Fruit fly (Drosophila melanogaster): Measurements from ENCODE around the gene Cyp6d5.

Gene Cyp6d5

DNA sequence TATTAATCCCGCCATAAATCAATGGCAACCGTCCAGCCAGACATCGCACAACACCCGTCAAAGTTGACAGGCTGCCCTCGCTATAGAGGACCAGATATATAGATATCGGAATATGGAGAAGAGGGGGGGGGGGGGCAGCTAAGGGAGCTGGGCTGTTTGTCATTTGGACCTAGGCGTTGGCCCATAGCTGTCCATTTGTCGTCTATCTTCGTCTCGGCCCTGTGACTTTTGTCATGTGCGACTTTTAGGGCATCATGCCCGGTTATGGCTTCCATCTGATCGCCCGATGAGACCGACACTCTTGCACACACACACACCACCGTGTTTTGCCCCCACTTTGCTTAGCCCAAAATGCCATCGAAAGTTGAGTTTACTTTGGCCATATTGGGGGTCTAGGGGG is 31.3 kb upstream of the Cyp6d5 start:
- no peak for TF ChIP-seq CG18764 (GFP tag; optimal IDR thresholded peaks at IDR 0.05)
- 0 out of 3 replicates have a peak, but pooled peaks have one; percentile 38 for TF ChIP-seq CG34422 (GFP tag; IDR thresholded peaks at IDR 0.05)
- peak; percentile 22 for TF ChIP-seq cg (GFP tag; optimal IDR thresholded peaks at IDR 0.05)
- TF ChIP-seq bcd (GFP tag; optimal IDR thresholded peaks at IDR 0.05) = peak; percentile 22
- TF ChIP-seq tup (GFP tag; optimal IDR thresholded peaks at IDR 0.05) = no peak
- no peak for TF ChIP-seq B-H2 (GFP tag; optimal IDR thresholded peaks at IDR 0.05)
- 0 out of 2 replicates have a peak, but pooled peaks have one; percentile 27 for TF ChIP-seq Rfx (GFP tag; IDR thresholded peaks at IDR 0.05)
- no peak for TF ChIP-seq Xbp1 (GFP tag; optimal IDR thresholded peaks at IDR 0.05)
- TF ChIP-seq CG14441 (GFP tag; IDR thresholded peaks at IDR 0.05) = 0 out of 2 replicates have a peak, but pooled peaks have one; percentile 31
- no peak for TF ChIP-seq CG11560 (tag; IDR thresholded peaks at IDR 0.05)
- TF ChIP-seq stwl (tag; optimal IDR thresholded peaks at IDR 0.05) = no peak
- TF ChIP-seq CG43689 (GFP tag; IDR thresholded peaks at IDR 0.05) = 0 out of 2 replicates have a peak, but pooled peaks have one; percentile 4
- TF ChIP-seq CG10543 (GFP tag; optimal IDR thresholded peaks at IDR 0.05) = peak; percentile 76
- no peak for TF ChIP-seq CG15601 (tag; optimal IDR thresholded peaks at IDR 0.05)
- TF ChIP-seq CoRest (tag; optimal IDR thresholded peaks at IDR 0.05) = no peak
- TF ChIP-seq Max (GFP tag; optimal IDR thresholded peaks at IDR 0.05) = no peak
- no peak for TF ChIP-seq CG6765 (GFP tag; optimal IDR thresholded peaks at IDR 0.05)
- no peak for TF ChIP-seq Scr (GFP tag; IDR thresholded peaks at IDR 0.05; ENCODE audit: partially characterized antibody)
- TF ChIP-seq Antp (GFP tag; optimal IDR thresholded peaks at IDR 0.05) = peak; percentile 7
- TF ChIP-seq sug (tag; optimal IDR thresholded peaks at IDR 0.05) = peak; percentile 12
- no peak for TF ChIP-seq dimm (GFP tag; IDR thresholded peaks at IDR 0.05)
- peak; percentile 14 for TF ChIP-seq HHEX (GFP tag; optimal IDR thresholded peaks at IDR 0.05)
- no peak for TF ChIP-seq trh (GFP tag; optimal IDR thresholded peaks at IDR 0.05)
- no peak for TF ChIP-seq H15 (GFP tag; IDR thresholded peaks at IDR 0.05)
- no peak for TF ChIP-seq D19B (GFP tag; optimal IDR thresholded peaks at IDR 0.05)
- TF ChIP-seq CG8290 (GFP tag; optimal IDR thresholded peaks at IDR 0.05) = no peak
- peak in 1 of 2 experiments; percentile 62 for TF ChIP-seq CG8290 (tag; optimal IDR thresholded peaks at IDR 0.05)
- peak; percentile 26 for TF ChIP-seq grn (GFP tag; optimal IDR thresholded peaks at IDR 0.05)
- no peak for TF ChIP-seq kah (GFP tag; optimal IDR thresholded peaks at IDR 0.05)
- TF ChIP-seq prd (optimal IDR thresholded peaks at IDR 0.05) = no peak
- no peak for TF ChIP-seq prd (GFP tag; IDR thresholded peaks at IDR 0.05)
- TF ChIP-seq Gug (GFP tag; IDR thresholded peaks at IDR 0.05) = no peak
- TF ChIP-seq CG6272 (GFP tag; IDR thresholded peaks at IDR 0.05) = no peak
- 0 out of 3 replicates have a peak, but pooled peaks have one; percentile 31 for TF ChIP-seq Mrtf (GFP tag; IDR thresholded peaks at IDR 0.05)
- TF ChIP-seq nmo (GFP tag; optimal IDR thresholded peaks at IDR 0.05) = no peak
- peak in 1 of 2 experiments; percentile 51 for TF ChIP-seq Hr78 (GFP tag; optimal IDR thresholded peaks at IDR 0.05)
- TF ChIP-seq CG4730 (GFP tag; IDR thresholded peaks at IDR 0.05) = no peak
- TF ChIP-seq row (GFP tag; IDR thresholded peaks at IDR 0.05) = peak; percentile 60
- no peak for TF ChIP-seq Six4 (GFP tag; optimal IDR thresholded peaks at IDR 0.05)
- TF ChIP-seq dysf (GFP tag; IDR thresholded peaks at IDR 0.05) = peak; percentile 25; the same call in 1 of the 3 replicates
- 0 out of 2 replicates have a peak, but pooled peaks have one; percentile 25 for TF ChIP-seq MBD-R2 (GFP tag; IDR thresholded peaks at IDR 0.05)
- TF ChIP-seq Dfd (GFP tag; optimal IDR thresholded peaks at IDR 0.05) = no peak
- peak; percentile 28 for TF ChIP-seq CG15269 (tag; optimal IDR thresholded peaks at IDR 0.05)
- peak; percentile 25; the same call in 1 of the 2 replicates for TF ChIP-seq lmd (GFP tag; IDR thresholded peaks at IDR 0.05)
- no peak for TF ChIP-seq CG9932 (GFP tag; IDR thresholded peaks at IDR 0.05)
- peak; percentile 88 for TF ChIP-seq CG12769 (tag; optimal IDR thresholded peaks at IDR 0.05)
- peak; percentile 77 for TF ChIP-seq kni (GFP tag; optimal IDR thresholded peaks at IDR 0.05)
- peak; percentile 29 for TF ChIP-seq crol (GFP tag; IDR thresholded peaks at IDR 0.05)
- TF ChIP-seq grau (tag; optimal IDR thresholded peaks at IDR 0.05) = peak; percentile 88
- TF ChIP-seq otp (GFP tag; IDR thresholded peaks at IDR 0.05) = 0 out of 3 replicates have a peak, but pooled peaks have one; percentile 31
- peak; percentile 52 for TF ChIP-seq Med (GFP tag)
- TF ChIP-seq zfh2 (GFP tag; optimal IDR thresholded peaks at IDR 0.05) = peak; percentile 1

Measured in whole organism, embryonic.